Worm (Caenorhabditis elegans) whole organism, L4 larva: Measurements from ENCODE around the gene F31F7.1.

ENCODE experiments used
- D1046.2 ChIP-seq: fragments of 200-800 bp; sonication (Bioruptor generic); IDR thresholded peaks from 2 replicates; pipeline ENCODE4 v1.3.6; 2022; ENCODE audit warnings: missing genetic modification characterization, missing compliant biosample characterization
- F10B5.3 ChIP-seq: sonication (generic microtip); optimal IDR thresholded peaks from 2 replicates; lab custom pipeline; 2016; ENCODE audit warnings: mild to moderate bottlenecking, missing genetic modification characterization, missing compliant biosample characterization
- R02D3.7 ChIP-seq: fragments of 150-350 bp; sonication (generic microtip); optimal IDR thresholded peaks from 3 replicates; lab custom pipeline; 2014; ENCODE audit warnings: missing biosample characterization, missing genetic modification characterization
- T20F7.1 ChIP-seq: fragments of 200-800 bp; sonication (Bioruptor generic); optimal IDR thresholded peaks from 2 replicates; lab custom pipeline; 2018; ENCODE audit warnings: mild to moderate bottlenecking, missing genetic modification characterization, missing compliant biosample characterization
- T26A8.4 ChIP-seq: fragments of 200-800 bp; sonication (Bioruptor generic); IDR thresholded peaks from 2 replicates; pipeline ENCODE4 v1.3.6; 2022; ENCODE audit warnings: missing genetic modification characterization, missing compliant biosample characterization
- Y105C5A.15 ChIP-seq: fragments of 200-800 bp; sonication (Bioruptor generic); IDR thresholded peaks from 2 replicates; pipeline ENCODE4 v1.3.6; 2022; ENCODE audit warnings: missing genetic modification characterization, missing compliant biosample characterization
- ZK337.2 ChIP-seq: fragments of 200-800 bp; sonication (Bioruptor generic); IDR thresholded peaks from 2 replicates; pipeline ENCODE4 v1.3.6; 2022; ENCODE audit warnings: missing genetic modification reagents, missing genetic modification characterization, missing compliant biosample characterization
- aha-1 ChIP-seq: fragments of 150-350 bp; peaks from one replicate; lab custom pipeline; 2014; ENCODE audit warnings: missing biosample characterization, missing genetic modification characterization
- ceh-28 ChIP-seq: fragments of 150-350 bp; optimal IDR thresholded peaks from 2 replicates; lab custom pipeline; 2014; ENCODE audit warnings: missing biosample characterization, missing genetic modification reagents, missing genetic modification characterization
- ceh-32 ChIP-seq: sonication (generic microtip); optimal IDR thresholded peaks from 2 replicates; lab custom pipeline; 2016; ENCODE audit warnings: mild to moderate bottlenecking, missing genetic modification characterization, missing compliant biosample characterization; ENCODE audit not compliant: poor library complexity
- ceh-82 ChIP-seq: sonication (generic microtip); optimal IDR thresholded peaks from 2 replicates; lab custom pipeline; 2017; ENCODE audit warnings: missing biosample characterization, missing genetic modification characterization
- ces-1 ChIP-seq: fragments of 150-350 bp; sonication (generic microtip); optimal IDR thresholded peaks from 4 replicates; lab custom pipeline; 2014; ENCODE audit warnings: missing biosample characterization, missing genetic modification reagents, missing genetic modification characterization
- ctbp-1 ChIP-seq: fragments of 200-800 bp; sonication (Bioruptor generic); IDR thresholded peaks from 2 replicates; pipeline ENCODE4 v1.3.6; 2022; ENCODE audit warnings: missing genetic modification reagents, missing genetic modification characterization, missing compliant biosample characterization
- daf-12 ChIP-seq: fragments of 150-350 bp; optimal IDR thresholded peaks from 2 replicates; lab custom pipeline; 2014; ENCODE audit warnings: missing biosample characterization, missing genetic modification reagents, missing genetic modification characterization
- daf-16 ChIP-seq, 3 experiments: sonication (generic microtip); optimal IDR thresholded peaks; 2 replicates each; lab custom pipeline; 2016 to 2017; ENCODE audit warnings: missing genetic modification characterization in 3 of 3, missing genetic modification reagents in 3 of 3, mild to moderate bottlenecking in 2 of 3, missing compliant biosample characterization in 2 of 3, missing biosample characterization in 1 of 3, moderate library complexity in 1 of 3
- dmd-9 ChIP-seq: fragments of 200-800 bp; sonication (Bioruptor generic); IDR thresholded peaks from 2 replicates; pipeline ENCODE4 v1.3.6; 2022; ENCODE audit warnings: missing genetic modification reagents, missing genetic modification characterization, missing compliant biosample characterization
- dpl-1 ChIP-seq: fragments of 150-350 bp; optimal IDR thresholded peaks from 2 replicates; lab custom pipeline; 2014; ENCODE audit warnings: missing biosample characterization, missing genetic modification reagents, missing genetic modification characterization
- duxl-1 ChIP-seq: sonication (generic microtip); optimal IDR thresholded peaks from 2 replicates; lab custom pipeline; 2016; ENCODE audit warnings: mild to moderate bottlenecking, missing genetic modification characterization, moderate library complexity, missing compliant biosample characterization; ENCODE audit not compliant: poor library complexity
- dve-1 ChIP-seq: sonication (generic microtip); optimal IDR thresholded peaks from 2 replicates; lab custom pipeline; 2017; ENCODE audit warnings: antibody characterized with exemption, mild to moderate bottlenecking, missing genetic modification characterization, missing compliant biosample characterization; ENCODE audit not compliant: insufficient read depth
- hlh-11 ChIP-seq: fragments of 200-800 bp; sonication (Bioruptor generic); optimal IDR thresholded peaks from 2 replicates; lab custom pipeline; 2018; ENCODE audit warnings: mild to moderate bottlenecking, missing genetic modification characterization, missing compliant biosample characterization
- hlh-30 ChIP-seq: sonication (generic microtip); optimal IDR thresholded peaks from 2 replicates; lab custom pipeline; 2017; ENCODE audit warnings: antibody characterized with exemption, mild to moderate bottlenecking, missing genetic modification characterization, missing compliant biosample characterization; ENCODE audit not compliant: insufficient read depth
- hmg-1.1 ChIP-seq: fragments of 200-800 bp; sonication (Bioruptor generic); IDR thresholded peaks from 2 replicates; pipeline ENCODE4 v1.3.6; 2022; ENCODE audit warnings: missing genetic modification reagents, missing genetic modification characterization, missing compliant biosample characterization
- lim-7 ChIP-seq: fragments of 200-800 bp; sonication (Bioruptor generic); IDR thresholded peaks from 2 replicates; pipeline ENCODE4 v1.3.6; 2022; ENCODE audit warnings: missing genetic modification characterization, missing compliant biosample characterization
- lin-29 ChIP-seq: fragments of 200-800 bp; sonication (Bioruptor generic); IDR thresholded peaks from 2 replicates; pipeline ENCODE4 v1.3.6; 2022; ENCODE audit warnings: missing genetic modification reagents, missing genetic modification characterization, missing compliant biosample characterization
- lin-39 ChIP-seq: fragments of 150-350 bp; optimal IDR thresholded peaks from 2 replicates; lab custom pipeline; 2014; ENCODE audit warnings: missing biosample characterization, missing genetic modification reagents, missing genetic modification characterization
- lir-3 ChIP-seq: sonication (generic microtip); optimal IDR thresholded peaks from 2 replicates; lab custom pipeline; 2016; ENCODE audit warnings: mild to moderate bottlenecking, missing genetic modification characterization, missing compliant biosample characterization
- lsy-2 ChIP-seq, 2 experiments: fragments of 150-350 bp in 1 of 2; sonication (generic microtip) in 1 of 2; optimal IDR thresholded peaks; 2 replicates each; lab custom pipeline; 2014 to 2017; ENCODE audit warnings: missing biosample characterization in 2 of 2, missing genetic modification characterization in 2 of 2
- mdt-29 ChIP-seq: fragments of 200-800 bp; sonication (Bioruptor generic); IDR thresholded peaks from 2 replicates; pipeline ENCODE4 v1.3.6; 2022; ENCODE audit warnings: missing genetic modification reagents, missing genetic modification characterization, missing compliant biosample characterization
- mep-1 ChIP-seq: fragments of 150-350 bp; sonication (generic microtip); optimal IDR thresholded peaks from 3 replicates; lab custom pipeline; 2014; ENCODE audit warnings: missing biosample characterization, missing genetic modification characterization
- mes-2 ChIP-seq: sonication (generic microtip); optimal IDR thresholded peaks from 2 replicates; lab custom pipeline; 2016; ENCODE audit warnings: missing genotype, mild to moderate bottlenecking, missing genetic modification characterization, missing compliant biosample characterization; ENCODE audit not compliant: poor library complexity, severe bottlenecking
- mxl-3 ChIP-seq: fragments of 200-800 bp; sonication (Bioruptor generic); optimal IDR thresholded peaks from 2 replicates; lab custom pipeline; 2018; ENCODE audit warnings: mild to moderate bottlenecking, missing genetic modification characterization, missing compliant biosample characterization
- nhr-102 ChIP-seq: sonication (generic microtip); optimal IDR thresholded peaks from 2 replicates; lab custom pipeline; 2016; ENCODE audit warnings: mild to moderate bottlenecking, missing genetic modification characterization, moderate library complexity, missing compliant biosample characterization
- nhr-11 ChIP-seq: fragments of 150-350 bp; optimal IDR thresholded peaks from 2 replicates; lab custom pipeline; 2014; ENCODE audit warnings: missing biosample characterization, missing genetic modification characterization
- nhr-111 ChIP-seq: fragments of 200-800 bp; sonication (Bioruptor generic); optimal IDR thresholded peaks from 2 replicates; lab custom pipeline; 2018; ENCODE audit warnings: mild to moderate bottlenecking, missing genetic modification characterization, missing compliant biosample characterization
- nhr-237 ChIP-seq: sonication (generic microtip); optimal IDR thresholded peaks from 2 replicates; lab custom pipeline; 2017; ENCODE audit warnings: missing biosample characterization, missing genetic modification characterization
- nhr-28 ChIP-seq: fragments of 150-350 bp; optimal IDR thresholded peaks from 2 replicates; lab custom pipeline; 2014; ENCODE audit warnings: missing biosample characterization, missing genetic modification characterization
- nhr-41 ChIP-seq: fragments of 200-800 bp; sonication (Bioruptor generic); IDR thresholded peaks from 2 replicates; pipeline ENCODE4 v1.3.6; 2022; ENCODE audit warnings: missing genetic modification reagents, missing genetic modification characterization, missing compliant biosample characterization
- nhr-6 ChIP-seq: fragments of 150-350 bp; optimal IDR thresholded peaks from 2 replicates; lab custom pipeline; 2014; ENCODE audit warnings: missing biosample characterization, missing genetic modification characterization
- nhr-76 ChIP-seq: fragments of 150-350 bp; optimal IDR thresholded peaks from 2 replicates; lab custom pipeline; 2014; ENCODE audit warnings: missing biosample characterization, missing genetic modification characterization
- nhr-77 ChIP-seq: fragments of 150-350 bp; optimal IDR thresholded peaks from 2 replicates; lab custom pipeline; 2014; ENCODE audit warnings: missing biosample characterization, missing genetic modification characterization
- php-3 ChIP-seq: fragments of 200-800 bp; sonication (Bioruptor generic); IDR thresholded peaks from 2 replicates; pipeline ENCODE4 v1.3.6; 2022; ENCODE audit warnings: missing genetic modification reagents, missing genetic modification characterization, missing compliant biosample characterization
- set-16 ChIP-seq: fragments of 200-800 bp; sonication (Bioruptor generic); IDR thresholded peaks from 2 replicates; pipeline ENCODE4 v1.3.6; 2022; ENCODE audit warnings: missing genetic modification reagents, missing genetic modification characterization, missing compliant biosample characterization
- snpc-1.2 ChIP-seq: fragments of 200-800 bp; sonication (Bioruptor generic); IDR thresholded peaks from 2 replicates; pipeline ENCODE4 v1.3.6; 2022; ENCODE audit warnings: missing genetic modification reagents, missing genetic modification characterization, missing compliant biosample characterization
- tag-97 ChIP-seq: fragments of 200-800 bp; sonication (Bioruptor generic); IDR thresholded peaks from 2 replicates; pipeline ENCODE4 v1.3.6; 2022; ENCODE audit warnings: missing genetic modification characterization, missing compliant biosample characterization
- unc-39 ChIP-seq: sonication (generic microtip); optimal IDR thresholded peaks from 2 replicates; lab custom pipeline; 2017; ENCODE audit warnings: missing biosample characterization, missing genetic modification characterization
- vab-7 ChIP-seq: fragments of 200-800 bp; sonication (Bioruptor generic); IDR thresholded peaks from 2 replicates; pipeline ENCODE4 v1.3.6; 2022; ENCODE audit warnings: missing genetic modification reagents, missing genetic modification characterization, missing compliant biosample characterization
- zag-1 ChIP-seq: fragments of 150-350 bp; optimal IDR thresholded peaks from 2 replicates; lab custom pipeline; 2014; ENCODE audit warnings: missing biosample characterization, missing genetic modification characterization
- zfp-2 ChIP-seq: sonication (generic microtip); optimal IDR thresholded peaks from 2 replicates; lab custom pipeline; 2016; ENCODE audit warnings: mild to moderate bottlenecking, missing genetic modification characterization, missing compliant biosample characterization
- zfp-3 ChIP-seq: fragments of 200-800 bp; sonication (Bioruptor generic); conservative IDR thresholded peaks from 2 replicates; pipeline ENCODE4 v1.3.6; 2022; ENCODE audit warnings: missing genetic modification reagents, missing genetic modification characterization, missing compliant biosample characterization
- ztf-11 ChIP-seq: fragments of 150-350 bp; optimal IDR thresholded peaks from 2 replicates; lab custom pipeline; 2014; ENCODE audit warnings: missing biosample characterization, missing genetic modification characterization

The F31F7.1 gene

DNA sequence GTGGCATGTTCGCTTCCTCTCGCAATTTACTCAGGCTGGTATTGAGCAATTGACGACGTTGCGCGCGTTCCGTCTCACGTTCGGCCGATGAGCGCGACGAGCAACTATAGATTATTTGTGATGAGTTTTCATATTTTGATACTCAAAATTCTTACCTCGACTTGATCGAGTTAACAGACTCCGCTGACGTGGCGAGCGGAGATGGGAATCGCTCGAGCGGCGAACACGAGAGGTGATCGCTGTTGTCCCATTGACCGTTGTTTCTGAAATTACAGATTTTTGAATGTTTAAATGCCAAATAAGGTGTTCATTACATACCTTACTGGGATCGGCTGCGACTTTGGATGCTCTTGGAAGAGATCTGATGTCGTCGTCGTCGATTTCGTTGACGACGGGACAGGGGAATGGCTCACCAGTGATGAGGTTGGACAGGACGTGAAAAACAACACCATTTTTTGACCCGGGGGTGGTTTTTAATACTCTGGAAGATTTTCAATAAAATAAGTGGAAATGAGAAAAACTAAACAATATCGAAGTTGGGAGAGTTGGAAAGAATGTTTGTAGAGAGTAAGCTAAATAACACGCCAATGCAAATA is 49.6 kb upstream of the F31F7.1 start, which contains the start of gene W06H8.6 (continued):
- TF ChIP-seq dmd-9 (GFP tag; lab: Robert Waterston, UW) (no peak), D1046.2 (GFP tag; lab: Robert Waterston, UW) (no peak), daf-12 (tag; lab: Kevin White, UChicago) (no peak), mdt-29 (GFP tag; lab: Robert Waterston, UW) (peak; percentile 47; the same call in 1 of the 2 replicates), mes-2 (peak; percentile 26), ces-1 (no peak), snpc-1.2 (GFP tag; lab: Robert Waterston, UW) (0 out of 2 replicates have a peak, but pooled peaks have one; percentile 41), php-3 (peak; percentile 53), hmg-1.1 (no peak), mep-1 (tag; lab: Kevin White, UChicago) (no peak), lin-39 (tag; lab: Kevin White, UChicago) (no peak), zfp-2 (no peak), dve-1 (tag; lab: Kevin White, UChicago) (no peak), nhr-77 (tag; lab: Kevin White, UChicago) (no peak), tag-97 (GFP tag; lab: Robert Waterston, UW) (no peak), F10B5.3 (tag; lab: Kevin White, UChicago) (no peak), ceh-28 (tag; lab: Kevin White, UChicago) (no peak), ZK337.2 (GFP tag; lab: Robert Waterston, UW) (no peak), hlh-11 (tag; lab: Kevin White, UChicago) (no peak), ceh-82 (tag; lab: Kevin White, UChicago) (no peak), dpl-1 (GFP tag; lab: Kevin White, UChicago) (no peak), aha-1 (tag; lab: Kevin White, UChicago) (peak; percentile 58), Y105C5A.15 (GFP tag; lab: Robert Waterston, UW) (0 out of 2 replicates have a peak, but pooled peaks have one; percentile 21), daf-16 (GFP tag; optimal IDR thresholded peaks at IDR 0.05; lab: Kevin White, UChicago) (no peak), daf-16 (tag; optimal IDR thresholded peaks at IDR 0.05; lab: Kevin White, UChicago) (peak; percentile 22), nhr-41 (no peak), hlh-30 (tag; lab: Kevin White, UChicago) (no peak), lsy-2 (tag; optimal IDR thresholded peaks at IDR 0.05; lab: Kevin White, UChicago) (no peak), unc-39 (tag; lab: Kevin White, UChicago) (no peak), ztf-11 (tag; lab: Kevin White, UChicago) (no peak), zfp-3 (GFP tag; lab: Robert Waterston, UW) (0 out of 2 replicates have a peak, but pooled peaks have one; percentile 7), lim-7 (GFP tag; lab: Robert Waterston, UW) (no peak), nhr-6 (tag; lab: Kevin White, UChicago) (peak; percentile 3), nhr-111 (no peak), R02D3.7 (tag; lab: Kevin White, UChicago) (no peak), nhr-11 (tag; lab: Kevin White, UChicago) (peak; percentile 7), T20F7.1 (no peak), nhr-102 (tag; lab: Kevin White, UChicago) (no peak), duxl-1 (tag; lab: Kevin White, UChicago) (peak; percentile 30), nhr-237 (no peak), T26A8.4 (GFP tag; lab: Robert Waterston, UW) (no peak), ctbp-1 (GFP tag; lab: Robert Waterston, UW) (no peak; the same call in 1 of the 2 replicates), set-16 (GFP tag; lab: Robert Waterston, UW) (peak; percentile 22; the same call in 1 of the 2 replicates), ceh-32 (tag; lab: Kevin White, UChicago) (no peak), lin-29 (no peak), mxl-3 (no peak), vab-7 (GFP tag; lab: Robert Waterston, UW) (0 out of 2 replicates have a peak, but pooled peaks have one; percentile 27), zag-1 (tag; lab: Kevin White, UChicago) (no peak), lir-3 (no peak), nhr-76 (tag; lab: Kevin White, UChicago) (no peak), nhr-28 (peak; percentile 21)
